Fruit fly (Drosophila melanogaster) whole organism, embryonic: ENCODE measurements around the gene Nle.
A peak's percentile ranks its signal among the peaks of the same experiment; 100 is the strongest.

Source experiments
- Bdp1 ChIP-seq: fragments of 200-800 bp; sonication (Bioruptor generic); optimal IDR thresholded peaks from 3 replicates; lab custom pipeline; 2016; ENCODE audit warnings: missing biosample characterization, missing genetic modification characterization
- CG10321 ChIP-seq: fragments of 200-800 bp; sonication (Bioruptor generic); IDR thresholded peaks from 2 replicates; pipeline ENCODE4 v1.3.6; 2022; ENCODE audit warnings: missing biosample characterization, missing genetic modification characterization
- CG10366 ChIP-seq: fragments of 200-800 bp; sonication (Bioruptor generic); IDR thresholded peaks from 2 replicates; pipeline ENCODE4 v1.3.6; 2022; ENCODE audit warnings: missing biosample characterization, missing genetic modification characterization
- CG11456 ChIP-seq: fragments of 200-800 bp; sonication (Bioruptor generic); IDR thresholded peaks from 3 replicates; pipeline ENCODE4 v1.3.6; 2022; ENCODE audit warnings: missing biosample characterization, missing genetic modification characterization
- CG13287 ChIP-seq: fragments of 200-800 bp; sonication (Bioruptor generic); IDR thresholded peaks from 2 replicates; pipeline ENCODE4 v1.3.6; 2022; ENCODE audit warnings: missing biosample characterization, missing genetic modification characterization; ENCODE audit not compliant: partially characterized antibody
- CG13296 ChIP-seq: fragments of 200-800 bp; sonication (Bioruptor generic); optimal IDR thresholded peaks from 3 replicates; lab custom pipeline; 2018; ENCODE audit warnings: missing biosample characterization, mild to moderate bottlenecking, missing genetic modification characterization
- CG13894 ChIP-seq: fragments of 200-800 bp; sonication (Bioruptor generic); optimal IDR thresholded peaks from 3 replicates; lab custom pipeline; 2018; ENCODE audit warnings: missing biosample characterization, mild to moderate bottlenecking, missing genetic modification characterization, moderate library complexity
- CG14050 ChIP-seq: fragments of 200-800 bp; sonication (Bioruptor generic); IDR thresholded peaks from 3 replicates; pipeline ENCODE4 v1.3.6; 2022; ENCODE audit warnings: missing biosample characterization, missing genetic modification characterization
- CG17186 ChIP-seq: fragments of 200-800 bp; sonication (Bioruptor generic); optimal IDR thresholded peaks from 3 replicates; lab custom pipeline; 2017; ENCODE audit warnings: missing biosample characterization, missing genetic modification reagents, missing genetic modification characterization
- CG17612 ChIP-seq: fragments of 200-800 bp; sonication (Bioruptor generic); IDR thresholded peaks from 2 replicates; pipeline ENCODE4 v1.3.6; 2022; ENCODE audit warnings: missing biosample characterization, missing genetic modification characterization
- CG17829 ChIP-seq: fragments of 200-800 bp; optimal IDR thresholded peaks from 2 replicates; lab custom pipeline; 2019; ENCODE audit warnings: missing biosample characterization, mild to moderate bottlenecking, missing genetic modification characterization, moderate library complexity
- CG18262 ChIP-seq: fragments of 200-800 bp; optimal IDR thresholded peaks from 3 replicates; lab custom pipeline; 2019; ENCODE audit warnings: missing biosample characterization, mild to moderate bottlenecking, missing genetic modification characterization, moderate library complexity
- CG30020 ChIP-seq: fragments of 200-800 bp; optimal IDR thresholded peaks from 2 replicates; lab custom pipeline; 2019; ENCODE audit warnings: missing biosample characterization, mild to moderate bottlenecking, missing genetic modification characterization, moderate library complexity
- CG3995 ChIP-seq: fragments of 200-800 bp; sonication (Bioruptor generic); optimal IDR thresholded peaks from 3 replicates; lab custom pipeline; 2016; ENCODE audit warnings: missing biosample characterization, missing genetic modification characterization
- CG6254 ChIP-seq: fragments of 200-800 bp; sonication (Bioruptor generic); optimal IDR thresholded peaks from 3 replicates; lab custom pipeline; 2017; ENCODE audit warnings: mild to moderate bottlenecking, missing biosample characterization, missing genetic modification reagents, missing genetic modification characterization
- CG6689 ChIP-seq: fragments of 200-800 bp; sonication (Bioruptor generic); IDR thresholded peaks from 2 replicates; pipeline ENCODE4 v1.3.6; 2022; ENCODE audit warnings: missing biosample characterization, missing genetic modification characterization
- CG6854 ChIP-seq: fragments of 200-800 bp; sonication (Bioruptor generic); optimal IDR thresholded peaks from 3 replicates; lab custom pipeline; 2017; ENCODE audit warnings: missing biosample characterization, mild to moderate bottlenecking, missing genetic modification characterization
- CG7839 ChIP-seq: fragments of 200-800 bp; sonication (Bioruptor generic); optimal IDR thresholded peaks from 3 replicates; lab custom pipeline; 2018; ENCODE audit warnings: missing biosample characterization, mild to moderate bottlenecking, missing genetic modification characterization, moderate library complexity
- CTCF ChIP-seq: fragments of 200-800 bp; sonication (Bioruptor generic); optimal IDR thresholded peaks from 2 replicates; lab custom pipeline; 2017; ENCODE audit warnings: missing biosample characterization, mild to moderate bottlenecking, missing genetic modification characterization, moderate library complexity
- Doc3 ChIP-seq: fragments of 200-800 bp; sonication (Bioruptor generic); IDR thresholded peaks from 3 replicates; pipeline ENCODE4 v1.3.6; 2022; ENCODE audit warnings: missing biosample characterization, missing genetic modification characterization; ENCODE audit not compliant: partially characterized antibody
- Dref ChIP-seq: fragments of 200-800 bp; sonication (Bioruptor generic); IDR thresholded peaks from 2 replicates; pipeline ENCODE4 v1.3.6; 2022; ENCODE audit warnings: missing biosample characterization, missing genetic modification characterization
- Eip74EF ChIP-seq, 2 experiments: fragments of 200-800 bp in 1 of 2; fragments of >200 bp in 1 of 2; sonication (Bioruptor generic) in 1 of 2; optimal IDR thresholded peaks; 2 replicates each; lab custom pipeline; 2017 to 2019; ENCODE audit warnings: missing biosample characterization in 2 of 2, missing genetic modification characterization in 2 of 2, mild to moderate bottlenecking in 1 of 2, moderate library complexity in 1 of 2
- Fer1 ChIP-seq: fragments of 200-800 bp; sonication (Bioruptor generic); optimal IDR thresholded peaks from 2 replicates; lab custom pipeline; 2017; ENCODE audit warnings: missing biosample characterization, mild to moderate bottlenecking, missing genetic modification characterization
- GATAe ChIP-seq: fragments of 200-800 bp; sonication (Bioruptor generic); conservative IDR thresholded peaks from 2 replicates; pipeline ENCODE4 v1.3.6; 2022; ENCODE audit warnings: missing biosample characterization, missing genetic modification characterization
- Gsc ChIP-seq: fragments of 200-800 bp; sonication (Bioruptor generic); IDR thresholded peaks from 2 replicates; pipeline ENCODE4 v1.3.6; 2022; ENCODE audit warnings: missing biosample characterization, missing genetic modification characterization
- HmgD ChIP-seq: fragments of 200-800 bp; sonication (Bioruptor generic); optimal IDR thresholded peaks from 3 replicates; lab custom pipeline; 2016; ENCODE audit warnings: missing biosample characterization, missing genetic modification characterization
- Hr39 ChIP-seq: fragments of >200 bp; optimal IDR thresholded peaks from 2 replicates; lab custom pipeline; 2017
- Max ChIP-seq: fragments of 200-800 bp; sonication (Bioruptor generic); optimal IDR thresholded peaks from 2 replicates; lab custom pipeline; 2016; ENCODE audit warnings: missing biosample characterization, mild to moderate bottlenecking, missing genetic modification characterization
- Myb ChIP-seq: fragments of 200-800 bp; sonication (Bioruptor generic); optimal IDR thresholded peaks from 2 replicates; lab custom pipeline; 2016; ENCODE audit warnings: missing biosample characterization, missing genetic modification characterization
- Nf-YB ChIP-seq: fragments of 200-800 bp; sonication (Bioruptor generic); optimal IDR thresholded peaks from 3 replicates; lab custom pipeline; 2019; ENCODE audit warnings: missing biosample characterization, mild to moderate bottlenecking, missing genetic modification characterization, moderate library complexity
- Oaz ChIP-seq: fragments of 200-800 bp; sonication (Bioruptor generic); IDR thresholded peaks from 2 replicates; pipeline ENCODE4 v1.3.6; 2022; ENCODE audit warnings: missing biosample characterization, missing genetic modification characterization
- Opbp ChIP-seq: fragments of 200-800 bp; sonication (Bioruptor generic); IDR thresholded peaks from 3 replicates; pipeline ENCODE4 v1.3.6; 2022; ENCODE audit warnings: missing biosample characterization, missing genetic modification characterization; ENCODE audit not compliant: partially characterized antibody
- Six4 ChIP-seq: fragments of 200-800 bp; sonication (Bioruptor generic); optimal IDR thresholded peaks from 2 replicates; lab custom pipeline; 2016; ENCODE audit warnings: missing biosample characterization, missing genetic modification characterization
- Sry-δ ChIP-seq: fragments of 200-800 bp; sonication (Bioruptor generic); optimal IDR thresholded peaks from 2 replicates; lab custom pipeline; 2016; ENCODE audit warnings: missing biosample characterization, missing genetic modification characterization
- croc ChIP-seq: fragments of 200-800 bp; sonication (Bioruptor generic); conservative IDR thresholded peaks from 3 replicates; pipeline ENCODE4 v1.3.6; 2022; ENCODE audit warnings: missing biosample characterization, missing genetic modification characterization
- dati ChIP-seq: fragments of 200-800 bp; sonication (Bioruptor generic); IDR thresholded peaks from 2 replicates; pipeline ENCODE4 v1.3.6; 2022; ENCODE audit warnings: missing biosample characterization, missing genetic modification characterization
- dm ChIP-seq: fragments of 200-800 bp; sonication (Bioruptor generic); optimal IDR thresholded peaks from 3 replicates; lab custom pipeline; 2016; ENCODE audit warnings: missing biosample characterization, missing genetic modification characterization
- gce ChIP-seq: fragments of 200-800 bp; sonication (Bioruptor generic); IDR thresholded peaks from 3 replicates; pipeline ENCODE4 v1.3.6; 2022; ENCODE audit warnings: missing biosample characterization, missing genetic modification characterization
- grn ChIP-seq: fragments of 200-800 bp; sonication (Bioruptor generic); optimal IDR thresholded peaks from 3 replicates; lab custom pipeline; 2017; ENCODE audit warnings: missing biosample characterization, missing genetic modification characterization
- gsb-n ChIP-seq: fragments of 200-800 bp; sonication (Bioruptor generic); optimal IDR thresholded peaks from 3 replicates; lab custom pipeline; 2018; ENCODE audit warnings: missing biosample characterization, mild to moderate bottlenecking, missing genetic modification characterization
- hb ChIP-seq: fragments of 200-800 bp; sonication (Bioruptor generic); IDR thresholded peaks from 3 replicates; pipeline ENCODE4 v1.3.6; 2022; ENCODE audit warnings: missing biosample characterization, missing genetic modification characterization; ENCODE audit not compliant: partially characterized antibody
- mam ChIP-seq: fragments of 200-800 bp; sonication (Bioruptor generic); optimal IDR thresholded peaks from 3 replicates; lab custom pipeline; 2016; ENCODE audit warnings: missing biosample characterization, missing genetic modification characterization
- org-1 ChIP-seq: fragments of 200-800 bp; sonication (Bioruptor generic); optimal IDR thresholded peaks from 2 replicates; lab custom pipeline; 2017; ENCODE audit warnings: missing biosample characterization, missing genetic modification characterization
- p53 ChIP-seq: fragments of 200-800 bp; sonication (Bioruptor generic); optimal IDR thresholded peaks from 2 replicates; lab custom pipeline; 2016; ENCODE audit warnings: missing biosample characterization, missing genetic modification characterization
- peb ChIP-seq: fragments of 200-800 bp; sonication (Bioruptor generic); IDR thresholded peaks from 2 replicates; pipeline ENCODE4 v1.3.6; 2022; ENCODE audit warnings: missing biosample characterization, missing genetic modification characterization
- sens-2 ChIP-seq: fragments of 200-800 bp; sonication (Bioruptor generic); IDR thresholded peaks from 2 replicates; pipeline ENCODE4 v1.3.6; 2022; ENCODE audit warnings: missing biosample characterization, missing genetic modification characterization
- slou ChIP-seq: fragments of 200-800 bp; sonication (Bioruptor generic); optimal IDR thresholded peaks from 3 replicates; lab custom pipeline; 2016; ENCODE audit warnings: missing biosample characterization, missing genetic modification characterization
- tgo ChIP-seq: fragments of 200-800 bp; sonication (Bioruptor generic); IDR thresholded peaks from 3 replicates; pipeline ENCODE4 v1.3.6; 2022; ENCODE audit warnings: missing biosample characterization, missing genetic modification characterization
- toy ChIP-seq: fragments of 200-800 bp; sonication (Bioruptor generic); IDR thresholded peaks from 2 replicates; pipeline ENCODE4 v1.3.6; 2022; ENCODE audit warnings: missing biosample characterization, missing genetic modification characterization
- tup ChIP-seq: fragments of 200-800 bp; sonication (Bioruptor generic); optimal IDR thresholded peaks from 2 replicates; lab custom pipeline; 2016; ENCODE audit warnings: missing biosample characterization, mild to moderate bottlenecking, missing genetic modification characterization, moderate library complexity
- vfl ChIP-seq: fragments of 200-800 bp; sonication (Bioruptor generic); optimal IDR thresholded peaks from 2 replicates; lab custom pipeline; 2016; ENCODE audit warnings: missing biosample characterization, missing genetic modification characterization

The Nle gene

DNA sequence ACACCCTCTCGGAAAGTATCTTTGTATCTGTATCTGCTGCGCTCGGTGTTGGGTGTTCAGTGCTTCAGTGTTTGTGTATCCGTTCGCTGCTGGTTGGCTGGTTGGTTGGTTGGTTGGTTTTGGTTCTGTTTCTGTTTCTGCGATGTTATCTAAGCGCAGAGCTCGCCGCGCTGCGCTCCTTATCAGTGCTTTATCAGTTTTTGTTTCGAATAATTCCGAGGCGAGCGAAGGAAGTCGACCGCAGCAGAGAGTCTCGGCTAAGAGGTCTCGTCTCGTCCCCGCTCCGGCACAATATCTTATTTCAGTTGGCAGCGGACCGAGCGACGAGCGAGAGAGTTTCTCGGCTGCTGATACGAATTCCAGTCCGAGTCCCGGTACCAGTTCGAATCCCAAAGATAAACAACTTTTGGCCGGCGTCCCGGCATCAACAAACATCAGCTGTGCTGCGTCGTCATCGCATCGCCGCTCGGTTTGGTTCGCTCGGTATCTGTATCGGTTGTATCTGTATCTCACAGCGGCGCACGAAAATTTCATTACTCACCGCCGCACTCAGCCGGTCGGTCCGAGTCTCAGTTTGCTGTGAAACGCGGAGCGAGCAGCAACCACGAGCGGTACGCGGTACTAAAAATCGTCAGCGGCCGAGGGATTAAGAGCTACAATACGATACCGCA lies 44.6 kb downstream of the Nle start:
- TF ChIP-seq CG10321 (GFP tag; lab: Robert Waterston, UW) (no peak), CG30020 (no peak), Myb (GFP tag; lab: Kevin White, UChicago) (no peak), CG7839 (tag; lab: Kevin White, UChicago) (peak; percentile 42), CG10366 (GFP tag; lab: Robert Waterston, UW) (0 out of 2 replicates have a peak, but pooled peaks have one; percentile 19), dati (GFP tag; lab: Robert Waterston, UW) (no peak), CG11456 (GFP tag; lab: Robert Waterston, UW) (0 out of 3 replicates have a peak, but pooled peaks have one; percentile 42), Oaz (GFP tag; lab: Robert Waterston, UW) (no peak), peb (GFP tag; lab: Robert Waterston, UW) (0 out of 2 replicates have a peak, but pooled peaks have one; percentile 23), sens-2 (GFP tag; lab: Robert Waterston, UW) (no peak), CTCF (GFP tag; lab: Kevin White, UChicago) (peak; percentile 17), CG3995 (GFP tag; lab: Kevin White, UChicago) (no peak), CG13894 (tag; lab: Kevin White, UChicago) (peak; percentile 90), gce (GFP tag; lab: Robert Waterston, UW) (no peak; the same call in 2 of the 3 replicates), CG6254 (GFP tag; lab: Kevin White, UChicago) (peak; percentile 25), Dref (GFP tag; lab: Robert Waterston, UW) (no peak), slou (GFP tag; lab: Kevin White, UChicago) (no peak), Gsc (GFP tag; lab: Robert Waterston, UW) (no peak), CG6854 (peak; percentile 38), vfl (GFP tag; lab: Kevin White, UChicago) (no peak), Fer1 (peak; percentile 68), CG14050 (no peak; the same call in 2 of the 3 replicates), hb (GFP tag; lab: Robert Waterston, UW) (no peak), p53 (GFP tag; lab: Kevin White, UChicago) (no peak), CG6689 (GFP tag; lab: Robert Waterston, UW) (no peak), dm (no peak), grn (peak; percentile 100), org-1 (no peak), GATAe (GFP tag; lab: Robert Waterston, UW) (0 out of 2 replicates have a peak, but pooled peaks have one; percentile 8), tgo (GFP tag; lab: Robert Waterston, UW) (no peak), Nf-YB (GFP tag; lab: Kevin White, UChicago) (peak; percentile 93), toy (no peak), Sry-δ (GFP tag; lab: Kevin White, UChicago) (no peak), Bdp1 (GFP tag; lab: Kevin White, UChicago) (no peak), tup (GFP tag; lab: Kevin White, UChicago) (no peak), HmgD (GFP tag; lab: Kevin White, UChicago) (peak; percentile 31), mam (GFP tag; lab: Kevin White, UChicago) (no peak), CG18262 (tag; lab: Kevin White, UChicago) (no peak), Eip74EF (GFP tag; optimal IDR thresholded peaks at IDR 0.05; lab: Kevin White, UChicago) (no peak), gsb-n (tag; lab: Kevin White, UChicago) (peak; percentile 20), Six4 (GFP tag; lab: Kevin White, UChicago) (no peak), CG13287 (GFP tag; lab: Robert Waterston, UW) (peak; percentile 74), croc (no peak), CG17186 (GFP tag; lab: Kevin White, UChicago) (no peak), Hr39 (no peak), Max (GFP tag; lab: Kevin White, UChicago) (no peak), CG17612 (GFP tag; lab: Robert Waterston, UW) (no peak), Opbp (GFP tag; lab: Robert Waterston, UW) (peak; percentile 72; the same call in 2 of the 3 replicates), Doc3 (GFP tag; lab: Robert Waterston, UW) (no peak), CG17829 (peak; percentile 79), CG13296 (peak; percentile 16)
